Worm (Caenorhabditis elegans) whole organism, L1 larva: ENCODE data around the gene H32C10.1.

Experiments used
- C04F5.9 ChIP-seq: sonication (generic microtip); optimal IDR thresholded peaks from 2 replicates; lab custom pipeline; 2016; ENCODE audit warnings: missing genetic modification characterization, missing compliant biosample characterization
- C16A3.4 ChIP-seq: fragments of 150-350 bp; optimal IDR thresholded peaks from 2 replicates; lab custom pipeline; 2014; ENCODE audit warnings: missing biosample characterization, missing genetic modification characterization
- C34B4.2 ChIP-seq: sonication (generic microtip); optimal IDR thresholded peaks from 2 replicates; lab custom pipeline; 2017; ENCODE audit warnings: mild to moderate bottlenecking, missing genetic modification characterization, missing compliant biosample characterization
- Y116A8C.19 ChIP-seq: sonication (generic microtip); optimal IDR thresholded peaks from 2 replicates; lab custom pipeline; 2016; ENCODE audit warnings: missing compliant biosample characterization, missing genetic modification characterization, borderline replicate concordance
- alr-1 ChIP-seq: fragments of 200-800 bp; sonication (Bioruptor generic); optimal IDR thresholded peaks from 2 replicates; lab custom pipeline; 2018; ENCODE audit warnings: borderline replicate concordance, mild to moderate bottlenecking, missing genetic modification characterization, missing compliant biosample characterization
- ama-1 ChIP-seq: fragments of 150-350 bp; optimal IDR thresholded peaks from 2 replicates; lab custom pipeline; 2014
- blmp-1 ChIP-seq: fragments of 150-350 bp; optimal IDR thresholded peaks from 2 replicates; lab custom pipeline; 2014; ENCODE audit warnings: missing biosample characterization, missing genetic modification characterization
- ceh-82 ChIP-seq, 3 experiments: fragments of 150-350 bp in 1 of 3; sonication (generic microtip) in 2 of 3; optimal IDR thresholded peaks; 2 replicates each; lab custom pipeline; 2014 to 2017; ENCODE audit warnings: missing biosample characterization in 3 of 3, missing genetic modification characterization in 3 of 3
- ceh-88 ChIP-seq: fragments of 200-800 bp; sonication (Bioruptor generic); IDR thresholded peaks from 2 replicates; pipeline ENCODE4 v1.3.6; 2022; ENCODE audit warnings: missing genetic modification characterization, missing compliant biosample characterization
- ceh-90 ChIP-seq: sonication (generic microtip); optimal IDR thresholded peaks from 2 replicates; lab custom pipeline; 2016; ENCODE audit warnings: missing genetic modification characterization, missing compliant biosample characterization
- dpl-1 ChIP-seq, 3 experiments: fragments of 150-350 bp in 2 of 3; sonication (generic microtip) in 1 of 3; optimal IDR thresholded peaks; 2 replicates each; lab custom pipeline; 2014 to 2017; ENCODE audit warnings: missing biosample characterization in 3 of 3, missing genetic modification characterization in 3 of 3, missing genetic modification reagents in 3 of 3
- efl-1 ChIP-seq, 4 experiments: fragments of 150-350 bp; optimal IDR thresholded peaks in 3 of 4; peaks in 1 of 4; 1 replicate in 1 of 4; 2 replicates in 3 of 4; lab custom pipeline; 2014; ENCODE audit warnings: missing biosample characterization in 2 of 4, missing genetic modification characterization in 2 of 4, missing genetic modification reagents in 2 of 4
- elt-3 ChIP-seq, 6 experiments: fragments of 150-350 bp in 1 of 6; sonication (generic microtip); optimal IDR thresholded peaks; 2 replicates each; lab custom pipeline; 2017 to 2018; ENCODE audit warnings: missing biosample characterization in 6 of 6, missing genetic modification characterization in 6 of 6, inconsistent platforms in 1 of 6
- fkh-10 ChIP-seq: sonication (generic microtip); optimal IDR thresholded peaks from 2 replicates; lab custom pipeline; 2017; ENCODE audit warnings: missing biosample characterization, missing genetic modification reagents, missing genetic modification characterization
- fkh-4 ChIP-seq: sonication (generic microtip); optimal IDR thresholded peaks from 2 replicates; lab custom pipeline; 2016; ENCODE audit warnings: missing compliant biosample characterization, missing genetic modification characterization, borderline replicate concordance
- lin-14 ChIP-seq: fragments of 200-800 bp; sonication (Bioruptor generic); optimal IDR thresholded peaks from 2 replicates; lab custom pipeline; 2018; ENCODE audit warnings: mild to moderate bottlenecking, missing genetic modification characterization, moderate library complexity, missing compliant biosample characterization
- lsy-2 ChIP-seq, 2 experiments: fragments of 150-350 bp; optimal IDR thresholded peaks; 2 replicates each; lab custom pipeline; 2014; ENCODE audit warnings: missing biosample characterization in 2 of 2, missing genetic modification characterization in 2 of 2
- mab-9 ChIP-seq: fragments of 200-800 bp; sonication (Bioruptor generic); IDR thresholded peaks from 2 replicates; pipeline ENCODE4 v1.3.6; 2022; ENCODE audit warnings: missing genetic modification reagents, missing genetic modification characterization, missing compliant biosample characterization
- mef-2 ChIP-seq: fragments of 150-350 bp; optimal IDR thresholded peaks from 2 replicates; lab custom pipeline; 2014; ENCODE audit warnings: missing biosample characterization, missing genetic modification characterization
- mep-1 ChIP-seq: fragments of 150-350 bp; optimal IDR thresholded peaks from 2 replicates; lab custom pipeline; 2014; ENCODE audit warnings: missing biosample characterization, missing genetic modification characterization
- nhr-11 ChIP-seq: fragments of 150-350 bp; optimal IDR thresholded peaks from 2 replicates; lab custom pipeline; 2014; ENCODE audit warnings: missing biosample characterization, missing genetic modification characterization
- nhr-12 ChIP-seq: sonication (generic microtip); optimal IDR thresholded peaks from 2 replicates; lab custom pipeline; 2017; ENCODE audit warnings: missing biosample characterization, missing genetic modification characterization
- nhr-19 ChIP-seq: fragments of 200-800 bp; sonication (Bioruptor generic); conservative IDR thresholded peaks from 2 replicates; pipeline ENCODE4 v1.3.6; 2022; ENCODE audit warnings: missing genetic modification characterization, missing compliant biosample characterization
- nhr-20 ChIP-seq: sonication (generic microtip); optimal IDR thresholded peaks from 2 replicates; lab custom pipeline; 2016; ENCODE audit warnings: mild to moderate bottlenecking, missing genetic modification characterization, missing compliant biosample characterization
- nhr-71 ChIP-seq: sonication (generic microtip); optimal IDR thresholded peaks from 2 replicates; lab custom pipeline; 2016; ENCODE audit warnings: mild to moderate bottlenecking, missing genetic modification characterization, moderate library complexity, missing compliant biosample characterization
- nhr-85 ChIP-seq: sonication (generic microtip); peaks from one replicate; lab custom pipeline; 2016; ENCODE audit warnings: missing genetic modification characterization, inconsistent platforms, missing compliant biosample characterization
- nhr-90 ChIP-seq: sonication (generic microtip); optimal IDR thresholded peaks from 2 replicates; lab custom pipeline; 2016; ENCODE audit warnings: mild to moderate bottlenecking, missing genetic modification characterization, missing compliant biosample characterization; ENCODE audit not compliant: poor library complexity
- pag-3 ChIP-seq: sonication (generic microtip); optimal IDR thresholded peaks from 2 replicates; lab custom pipeline; 2017; ENCODE audit warnings: missing genetic modification characterization, mild to moderate bottlenecking, missing compliant biosample characterization, antibody characterized with exemption, borderline replicate concordance; ENCODE audit not compliant: insufficient read depth
- pqm-1 ChIP-seq: sonication (generic microtip); optimal IDR thresholded peaks from 3 replicates; lab custom pipeline; 2017; ENCODE audit warnings: missing biosample characterization, missing genetic modification characterization
- rnt-1 ChIP-seq: sonication (generic microtip); optimal IDR thresholded peaks from 2 replicates; lab custom pipeline; 2016; ENCODE audit warnings: mild to moderate bottlenecking, missing genetic modification characterization, moderate library complexity, missing compliant biosample characterization
- skn-1 ChIP-seq: fragments of 150-350 bp; optimal IDR thresholded peaks from 2 replicates; lab custom pipeline; 2014; ENCODE audit warnings: missing biosample characterization, missing genetic modification characterization
- snu-23 ChIP-seq: sonication (generic microtip); optimal IDR thresholded peaks from 2 replicates; lab custom pipeline; 2016; ENCODE audit warnings: missing genetic modification characterization, missing compliant biosample characterization
- sup-37 ChIP-seq: fragments of 200-800 bp; sonication (Bioruptor generic); optimal IDR thresholded peaks from 2 replicates; lab custom pipeline; 2018; ENCODE audit warnings: mild to moderate bottlenecking, missing genetic modification characterization, missing compliant biosample characterization
- swsn-7 ChIP-seq: sonication (generic microtip); optimal IDR thresholded peaks from 2 replicates; lab custom pipeline; 2016; ENCODE audit warnings: missing genetic modification characterization, missing compliant biosample characterization
- tbx-2 ChIP-seq: sonication (generic microtip); optimal IDR thresholded peaks from 2 replicates; lab custom pipeline; 2016; ENCODE audit warnings: missing genetic modification characterization, missing compliant biosample characterization
- unc-30 ChIP-seq: sonication (generic microtip); optimal IDR thresholded peaks from 2 replicates; lab custom pipeline; 2017; ENCODE audit warnings: missing biosample characterization, missing genetic modification characterization
- unc-62 ChIP-seq: fragments of 150-350 bp; optimal IDR thresholded peaks from 2 replicates; lab custom pipeline; 2014; ENCODE audit warnings: missing biosample characterization, missing genetic modification reagents, missing genetic modification characterization
- unc-86 ChIP-seq: sonication (generic microtip); optimal IDR thresholded peaks from 2 replicates; lab custom pipeline; 2016; ENCODE audit warnings: missing genetic modification characterization, missing compliant biosample characterization
- unc-98 ChIP-seq: fragments of 200-800 bp; sonication (Bioruptor generic); IDR thresholded peaks from 2 replicates; pipeline ENCODE4 v1.3.6; 2022; ENCODE audit warnings: missing genetic modification characterization, missing compliant biosample characterization
- vab-15 ChIP-seq: sonication (generic microtip); optimal IDR thresholded peaks from 2 replicates; lab custom pipeline; 2017; ENCODE audit warnings: missing genotype, mild to moderate bottlenecking, missing genetic modification characterization, missing compliant biosample characterization
- xbp-1 ChIP-seq: sonication (generic microtip); optimal IDR thresholded peaks from 2 replicates; lab custom pipeline; 2016; ENCODE audit warnings: missing genetic modification characterization, missing compliant biosample characterization
- ztf-11 ChIP-seq, 2 experiments: sonication (generic microtip); optimal IDR thresholded peaks; 2 replicates each; lab custom pipeline; 2016 to 2017; ENCODE audit warnings: missing genetic modification characterization in 2 of 2, missing biosample characterization in 1 of 2, missing compliant biosample characterization in 1 of 2

The H32C10.1 gene

DNA sequence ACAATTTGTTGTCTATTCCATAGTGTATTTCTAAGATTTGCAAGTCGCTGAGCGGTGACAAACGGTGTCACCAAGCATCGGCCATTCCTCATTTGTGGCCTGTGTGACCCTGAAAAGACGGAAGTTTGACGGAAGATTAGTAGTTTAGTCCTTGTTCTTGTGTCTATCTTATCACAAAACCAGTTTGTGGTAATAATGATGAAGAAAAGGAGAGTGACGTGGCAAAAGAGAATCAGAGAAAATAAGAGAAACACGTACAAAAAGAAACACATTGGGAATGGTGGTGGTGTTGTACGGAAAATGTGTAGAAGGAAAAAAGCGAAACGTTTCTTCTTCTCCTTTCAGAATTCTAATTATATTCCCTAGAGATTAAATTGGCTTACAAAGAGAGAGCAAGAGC lies 5.0 kb downstream of the H32C10.1 start, which contains the start of gene mcu-1 (continued):
- peak; percentile 34 for TF ChIP-seq nhr-90 (tag; lab: Kevin White, UChicago)
- TF ChIP-seq nhr-12 (tag; lab: Kevin White, UChicago) = no peak
- no peak for TF ChIP-seq unc-86 (tag; lab: Kevin White, UChicago)
- no peak for TF ChIP-seq unc-62 (GFP tag; lab: Kevin White, UChicago)
- TF ChIP-seq unc-30 (tag; lab: Kevin White, UChicago) = no peak
- TF ChIP-seq alr-1 = no peak
- no peak for TF ChIP-seq skn-1 (tag; lab: Kevin White, UChicago)
- no peak for TF ChIP-seq ceh-82 (tag; optimal IDR thresholded peaks at IDR 0.05; lab: Kevin White, UChicago)
- TF ChIP-seq C16A3.4 (tag; lab: Kevin White, UChicago) = peak; percentile 16
- TF ChIP-seq tbx-2 (tag; lab: Kevin White, UChicago) = peak; percentile 57
- no peak for TF ChIP-seq ceh-90 (tag; lab: Kevin White, UChicago)
- no peak for TF ChIP-seq Y116A8C.19 (tag; lab: Kevin White, UChicago)
- peak; percentile 97 for TF ChIP-seq nhr-85 (tag; lab: Kevin White, UChicago)
- no peak for TF ChIP-seq mef-2
- no peak for TF ChIP-seq vab-15 (tag; lab: Kevin White, UChicago)
- TF ChIP-seq elt-3 (tag; optimal IDR thresholded peaks at IDR 0.05; lab: Kevin White, UChicago) = peak in 5 of 6 experiments; percentile 80 to 93 (median 89)
- no peak for TF ChIP-seq ama-1
- no peak for TF ChIP-seq fkh-4
- TF ChIP-seq C04F5.9 (tag; lab: Kevin White, UChicago) = no peak
- TF ChIP-seq pqm-1 = no peak
- no peak for TF ChIP-seq fkh-10 (GFP tag; lab: Kevin White, UChicago)
- TF ChIP-seq dpl-1 (GFP tag; optimal IDR thresholded peaks at IDR 0.05; lab: Kevin White, UChicago) = peak in 1 of 3 experiments; percentile 3
- no peak for TF ChIP-seq C34B4.2
- no peak for TF ChIP-seq mab-9 (GFP tag; lab: Robert Waterston, UW)
- peak in 1 of 2 experiments; percentile 48 for TF ChIP-seq lsy-2 (tag; optimal IDR thresholded peaks at IDR 0.05; lab: Kevin White, UChicago)

DNA sequence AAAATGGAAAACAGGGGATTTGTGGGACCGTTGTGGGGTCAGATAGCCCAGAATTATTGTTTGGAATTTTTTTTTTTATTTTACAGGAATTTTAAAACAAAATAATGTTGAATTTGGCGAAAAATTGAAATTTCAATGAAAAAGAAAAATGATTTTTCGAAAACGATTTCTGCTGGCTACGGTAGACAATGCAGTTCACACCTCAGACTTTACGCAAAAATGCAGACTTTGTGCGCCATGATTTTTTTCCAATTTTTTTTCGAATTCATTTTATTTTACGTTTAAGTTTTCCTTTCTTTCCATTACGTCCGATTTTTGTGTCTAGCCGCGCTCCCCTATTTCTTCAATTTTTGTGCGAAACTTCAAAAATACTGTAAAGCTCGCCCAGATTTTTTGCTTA lies 5.8 kb downstream of the H32C10.1 start:
- TF ChIP-seq swsn-7 (tag; lab: Kevin White, UChicago) (no peak), lsy-2 (tag; optimal IDR thresholded peaks at IDR 0.05; lab: Kevin White, UChicago) (peak in 1 of 2 experiments; percentile 72)

DNA sequence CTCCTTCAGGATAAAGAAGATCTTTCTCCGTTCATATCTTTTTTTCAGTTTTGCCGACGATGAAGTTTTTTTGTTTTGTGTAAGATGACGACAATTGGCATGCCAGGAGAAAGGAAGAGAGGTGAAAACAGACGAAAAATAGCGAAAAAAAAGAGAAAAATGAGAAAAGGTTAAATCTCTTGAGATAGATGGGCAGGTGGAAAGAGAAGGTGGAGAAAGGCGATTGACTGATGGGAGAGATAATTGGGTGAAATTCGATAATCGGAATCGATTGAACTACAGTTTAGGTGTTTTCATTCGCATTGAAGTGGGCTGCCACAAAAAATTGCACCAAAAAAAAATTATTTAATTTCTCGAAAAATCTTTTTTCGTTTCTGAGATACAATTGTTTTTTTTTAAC lies 6.5 kb downstream of the H32C10.1 start:
- no peak for TF ChIP-seq ceh-88 (GFP tag; lab: Robert Waterston, UW)
- TF ChIP-seq Y116A8C.19 (tag; lab: Kevin White, UChicago) = no peak
- TF ChIP-seq blmp-1 (tag; lab: Kevin White, UChicago) = peak; percentile 98
- TF ChIP-seq nhr-19 (GFP tag; lab: Robert Waterston, UW) = no peak
- TF ChIP-seq nhr-11 (tag; lab: Kevin White, UChicago) = no peak
- peak; percentile 98 for TF ChIP-seq pag-3 (tag; lab: Kevin White, UChicago)
- no peak for TF ChIP-seq xbp-1
- TF ChIP-seq nhr-71 (tag; lab: Kevin White, UChicago) = peak; percentile 16
- TF ChIP-seq mef-2 = no peak
- TF ChIP-seq lin-14 (GFP tag; lab: Kevin White, UChicago) = peak; percentile 76
- peak; percentile 42 for TF ChIP-seq snu-23 (GFP tag; lab: Kevin White, UChicago)
- TF ChIP-seq efl-1 (optimal IDR thresholded peaks at IDR 0.05; lab: Kevin White, UChicago) = no peak
- peak in 1 of 2 experiments; percentile 90 for TF ChIP-seq efl-1 (GFP tag; optimal IDR thresholded peaks at IDR 0.05 in 1 of 2; lab: Kevin White, UChicago)
- no peak for TF ChIP-seq sup-37 (GFP tag; lab: Kevin White, UChicago)
- peak; percentile 12 for TF ChIP-seq mep-1 (tag; lab: Kevin White, UChicago)
- peak; percentile 58 for TF ChIP-seq nhr-20
- no peak for TF ChIP-seq dpl-1 (GFP tag; optimal IDR thresholded peaks at IDR 0.05; lab: Kevin White, UChicago)
- peak in 1 of 2 experiments; percentile 34 for TF ChIP-seq lsy-2 (tag; optimal IDR thresholded peaks at IDR 0.05; lab: Kevin White, UChicago)
- no peak for TF ChIP-seq ztf-11 (tag; optimal IDR thresholded peaks at IDR 0.05; lab: Kevin White, UChicago)
- TF ChIP-seq rnt-1 (tag; lab: Kevin White, UChicago) = peak; percentile 29
- TF ChIP-seq unc-98 (GFP tag; lab: Robert Waterston, UW) = no peak
